Fruit fly (Drosophila melanogaster) whole organism, prepupa: ENCODE data around the gene CG33710.

Experiments used
- Blimp-1 ChIP-seq: fragments of 200-800 bp; sonication (Bioruptor generic); optimal IDR thresholded peaks from 3 replicates; lab custom pipeline; 2017; ENCODE audit warnings: missing biosample characterization, missing genetic modification characterization, mild to moderate bottlenecking, moderate library complexity, missing genetic modification reagents
- CG11762 ChIP-seq: fragments of 200-800 bp; sonication (Bioruptor generic); optimal IDR thresholded peaks from 3 replicates; lab custom pipeline; 2016; ENCODE audit warnings: missing biosample characterization, missing genetic modification characterization; ENCODE audit not compliant: insufficient read depth
- Eip75B ChIP-seq: fragments of 200-800 bp; sonication (Bioruptor generic); optimal IDR thresholded peaks from 3 replicates; lab custom pipeline; 2016; ENCODE audit warnings: missing biosample characterization, missing genetic modification characterization
- Eip78C ChIP-seq: fragments of 200-800 bp; sonication (Bioruptor generic); peaks from one replicate; lab custom pipeline; 2016; ENCODE audit warnings: missing biosample characterization, missing genetic modification characterization
- Ets21C ChIP-seq: fragments of 200-800 bp; sonication (Bioruptor generic); optimal IDR thresholded peaks from 3 replicates; lab custom pipeline; 2016; ENCODE audit warnings: missing biosample characterization, missing genetic modification characterization
- Hr38 ChIP-seq: sonication (Bioruptor generic); optimal IDR thresholded peaks from 2 replicates; lab custom pipeline; 2016; ENCODE audit warnings: missing biosample characterization, missing genetic modification characterization
- Met ChIP-seq: fragments of 200-800 bp; sonication (Bioruptor generic); optimal IDR thresholded peaks from 3 replicates; lab custom pipeline; 2016; ENCODE audit warnings: missing biosample characterization, missing genetic modification characterization
- Sox102F ChIP-seq: fragments of 200-800 bp; sonication (Bioruptor generic); optimal IDR thresholded peaks from 2 replicates; lab custom pipeline; 2016; ENCODE audit warnings: missing biosample characterization, mild to moderate bottlenecking, missing genetic modification characterization
- fd59A ChIP-seq: fragments of 200-800 bp; sonication (Bioruptor generic); optimal IDR thresholded peaks from 2 replicates; lab custom pipeline; 2017; ENCODE audit warnings: missing biosample characterization, mild to moderate bottlenecking, missing genetic modification characterization, missing genetic modification reagents
- net ChIP-seq: fragments of 200-800 bp; sonication (Bioruptor generic); optimal IDR thresholded peaks from 3 replicates; lab custom pipeline; 2016; ENCODE audit warnings: missing biosample characterization, missing genetic modification characterization
- pdm3 ChIP-seq: fragments of 200-800 bp; sonication (Bioruptor generic); optimal IDR thresholded peaks from 3 replicates; lab custom pipeline; 2016; ENCODE audit warnings: missing biosample characterization, missing genetic modification characterization
- spab ChIP-seq: fragments of 200-800 bp; sonication (Bioruptor generic); optimal IDR thresholded peaks from 2 replicates; lab custom pipeline; 2017; ENCODE audit warnings: missing biosample characterization, mild to moderate bottlenecking, missing genetic modification characterization, missing genetic modification reagents
- ss ChIP-seq, 2 experiments: fragments of 200-800 bp; sonication (Bioruptor generic); optimal IDR thresholded peaks; 2 replicates in 1 of 2; 3 replicates in 1 of 2; lab custom pipeline; 2017 to 2018; ENCODE audit warnings: mild to moderate bottlenecking in 2 of 2, missing biosample characterization in 2 of 2, missing genetic modification characterization in 2 of 2, moderate library complexity in 1 of 2
- vri ChIP-seq: fragments of 200-800 bp; sonication (Bioruptor generic); optimal IDR thresholded peaks from 3 replicates; lab custom pipeline; 2016; ENCODE audit warnings: missing biosample characterization, mild to moderate bottlenecking, missing genetic modification characterization

CG33710 gene

DNA sequence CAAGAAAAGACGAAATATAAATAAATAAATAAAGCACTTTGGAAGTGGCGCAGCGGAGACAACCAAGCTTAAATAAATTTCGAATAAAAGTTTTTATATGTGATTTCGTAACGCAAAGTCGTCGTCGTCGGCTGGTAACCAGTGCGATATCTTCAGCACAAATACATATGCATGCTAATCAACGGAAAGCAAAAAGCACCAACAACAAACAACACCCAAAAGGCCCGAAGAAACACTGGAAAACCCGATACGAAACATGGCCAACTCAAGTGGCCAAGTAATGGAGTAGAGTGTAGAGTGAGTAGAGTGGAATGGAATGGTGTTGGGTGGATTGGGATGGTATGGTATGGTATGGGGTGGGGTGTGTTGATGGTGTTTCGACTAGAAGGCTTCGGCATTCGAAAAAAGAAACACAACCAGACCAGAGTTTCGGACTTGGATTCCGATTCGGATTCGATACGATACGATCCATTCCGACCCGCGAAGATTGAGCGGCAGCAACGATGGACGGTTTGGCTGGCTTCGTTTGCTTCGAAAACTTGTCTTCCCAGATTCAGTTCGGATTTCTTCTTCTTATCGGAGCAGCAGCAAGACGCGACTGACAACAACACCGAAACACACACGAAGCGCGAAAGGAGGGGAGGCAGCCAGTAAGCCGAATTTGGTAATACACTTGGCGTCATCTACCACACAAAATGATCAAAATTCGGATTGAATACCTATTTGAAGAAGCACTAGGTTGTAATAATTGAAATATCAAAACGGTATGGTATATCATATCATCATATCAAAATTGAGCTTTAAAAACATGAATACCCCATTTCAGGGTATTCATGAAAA is 49.8 kb downstream of the CG33710 start (continued):
- TF ChIP-seq fd59A (GFP tag; lab: Kevin White, UChicago), result peak; percentile 98
- TF ChIP-seq vri, result peak; percentile 98
- TF ChIP-seq Blimp-1, result peak; percentile 93
- TF ChIP-seq ss (GFP tag; optimal IDR thresholded peaks at IDR 0.05; lab: Kevin White, UChicago), result peak; percentile 97 to 98
- peak; percentile 99 for TF ChIP-seq Sox102F (GFP tag; lab: Kevin White, UChicago)
- TF ChIP-seq pdm3 (GFP tag; lab: Kevin White, UChicago), result peak; percentile 99
- TF ChIP-seq CG11762, result peak; percentile 91
- TF ChIP-seq Ets21C (GFP tag; lab: Kevin White, UChicago), result peak; percentile 98
- TF ChIP-seq net (GFP tag; lab: Kevin White, UChicago), result peak; percentile 98
- TF ChIP-seq Hr38, result peak; percentile 68
- peak; percentile 97 for TF ChIP-seq Eip75B (GFP tag; lab: Kevin White, UChicago)
- peak; percentile 100 for TF ChIP-seq Eip78C (GFP tag; lab: Kevin White, UChicago)
- TF ChIP-seq spab (GFP tag; lab: Kevin White, UChicago), result peak; percentile 95
- TF ChIP-seq Met (GFP tag; lab: Kevin White, UChicago), result peak; percentile 99
- TF ChIP-seq, all 60 proteins: peak for 60
